Fruit fly (Drosophila melanogaster): ENCODE measurements around the gene CG33235.

dm6 chrX:11511955-11512354 is 20.6 kb upstream of the CG33235 start:
- TF ChIP-seq CG8478 (optimal IDR thresholded peaks at IDR 0.05) (no peak), CTCF (optimal IDR thresholded peaks at IDR 0.05) (no peak)
